Worm (Caenorhabditis elegans): ENCODE results near the gene F53B1.8.

The F53B1.8 gene

ce11 chrX:2120961-2121360 is 9.1 kb downstream of the F53B1.8 start, which contains the start of gene gpa-5:
Gene gpa-5 (minus strand): TSS chrX:2121061.
- no peak for TF ChIP-seq mml-1 (tag; optimal IDR thresholded peaks at IDR 0.05)
- no peak for TF ChIP-seq nhr-237 (tag; optimal IDR thresholded peaks at IDR 0.05)
- no peak for TF ChIP-seq fos-1 (tag; optimal IDR thresholded peaks at IDR 0.05)
- no peak for TF ChIP-seq zag-1 (tag; optimal IDR thresholded peaks at IDR 0.05)
- TF ChIP-seq elt-3 (tag; optimal IDR thresholded peaks at IDR 0.05) = no peak
- TF ChIP-seq fkh-2 (tag; optimal IDR thresholded peaks at IDR 0.05) = no peak
- no peak for TF ChIP-seq aly-2 (tag; optimal IDR thresholded peaks at IDR 0.05)
- no peak for TF ChIP-seq lin-39 (tag; optimal IDR thresholded peaks at IDR 0.05)
- no peak for TF ChIP-seq skn-1 (tag; optimal IDR thresholded peaks at IDR 0.05)
- TF ChIP-seq eor-1 (tag; optimal IDR thresholded peaks at IDR 0.05) = no peak
- TF ChIP-seq snpc-4 (tag; optimal IDR thresholded peaks at IDR 0.05) = no peak
- no peak for TF ChIP-seq nhr-43 (tag; optimal IDR thresholded peaks at IDR 0.05; ENCODE audit: poor library complexity, severe bottlenecking)
- TF ChIP-seq unc-39 (tag; optimal IDR thresholded peaks at IDR 0.05) = no peak

ce11 chrX:2118162-2118561 is 11.9 kb downstream of the F53B1.8 start, which contains the start of gene swip-10:
Gene swip-10 (minus strand): TSS chrX:2118262.
- TF ChIP-seq ama-1 (optimal IDR thresholded peaks at IDR 0.05) (no peak), ceh-16 (tag; optimal IDR thresholded peaks at IDR 0.05) (no peak), elt-2 (tag; optimal IDR thresholded peaks at IDR 0.05) (no peak), nhr-67 (tag; optimal IDR thresholded peaks at IDR 0.05) (no peak), ceh-82 (tag; optimal IDR thresholded peaks at IDR 0.05) (no peak), snpc-4 (tag; optimal IDR thresholded peaks at IDR 0.05) (no peak), nhr-237 (tag; optimal IDR thresholded peaks at IDR 0.05) (no peak), egl-5 (tag; optimal IDR thresholded peaks at IDR 0.05) (no peak), unc-62 (GFP tag; optimal IDR thresholded peaks at IDR 0.05) (no peak), tbx-2 (tag; optimal IDR thresholded peaks at IDR 0.05) (no peak), nhr-43 (tag; optimal IDR thresholded peaks at IDR 0.05; ENCODE audit: poor library complexity, severe bottlenecking) (no peak), elt-3 (tag; optimal IDR thresholded peaks at IDR 0.05) (no peak), fkh-2 (tag; optimal IDR thresholded peaks at IDR 0.05) (no peak), egl-27 (tag; optimal IDR thresholded peaks at IDR 0.05) (no peak), aly-2 (tag; optimal IDR thresholded peaks at IDR 0.05) (no peak), sea-2 (GFP tag; optimal IDR thresholded peaks at IDR 0.05) (no peak), nhr-12 (tag; optimal IDR thresholded peaks at IDR 0.05) (no peak), nhr-28 (tag; optimal IDR thresholded peaks at IDR 0.05) (no peak), jun-1 (tag; optimal IDR thresholded peaks at IDR 0.05) (no peak)

DNA sequence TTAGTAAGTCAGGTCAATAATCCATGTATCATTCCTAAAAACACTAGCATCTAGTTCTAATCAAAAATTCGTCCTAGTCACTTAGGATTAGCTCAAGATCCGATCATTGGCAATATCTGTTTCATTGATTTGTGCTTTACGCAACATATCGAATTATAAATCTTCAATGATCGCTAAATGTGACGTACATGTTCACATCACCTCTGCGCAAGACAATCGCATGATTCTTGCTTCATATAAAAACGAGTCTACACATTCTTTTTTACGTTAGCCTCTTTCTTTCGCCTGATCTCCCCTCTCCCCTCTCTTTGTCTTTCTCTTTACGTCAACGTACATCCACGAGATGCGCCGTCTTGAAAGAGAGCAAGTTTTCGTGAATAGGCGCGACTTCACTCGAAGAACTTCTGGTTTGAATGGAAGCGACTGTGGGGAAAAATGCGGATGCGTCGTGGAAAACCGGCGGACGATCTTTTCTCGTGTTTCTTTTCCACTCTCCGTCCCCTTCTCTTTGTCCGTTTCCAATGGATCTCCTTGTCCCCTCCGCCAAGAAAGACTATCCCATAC is 13.7 kb downstream of the F53B1.8 start:
- TF ChIP-seq ama-1 (optimal IDR thresholded peaks at IDR 0.05) (peak; percentile 5), nhr-25 (tag; optimal IDR thresholded peaks at IDR 0.05) (peak; percentile 66), nhr-23 (tag; optimal IDR thresholded peaks at IDR 0.05) (peak; percentile 51), elt-3 (tag; optimal IDR thresholded peaks at IDR 0.05) (peak in 1 of 3 experiments; percentile 11), lin-39 (tag; optimal IDR thresholded peaks at IDR 0.05) (no peak), jun-1 (tag; optimal IDR thresholded peaks at IDR 0.05) (no peak), aly-2 (tag; optimal IDR thresholded peaks at IDR 0.05) (no peak), daf-12 (tag; optimal IDR thresholded peaks at IDR 0.05) (no peak), ztf-4 (tag; optimal IDR thresholded peaks at IDR 0.05) (no peak), mml-1 (tag; optimal IDR thresholded peaks at IDR 0.05) (no peak), pqm-1 (tag; optimal IDR thresholded peaks at IDR 0.05) (no peak), nhr-43 (tag; optimal IDR thresholded peaks at IDR 0.05; ENCODE audit: poor library complexity, severe bottlenecking) (peak; percentile 42)

- TF ChIP-seq R02D3.7 (tag; optimal IDR thresholded peaks at IDR 0.05) = no peak
- TF ChIP-seq elt-3 (tag; optimal IDR thresholded peaks at IDR 0.05) = no peak
- TF ChIP-seq nhr-77 (tag; optimal IDR thresholded peaks at IDR 0.05) = no peak
- no peak for TF ChIP-seq nhr-25 (tag; optimal IDR thresholded peaks at IDR 0.05)
- TF ChIP-seq unc-62 (GFP tag; optimal IDR thresholded peaks at IDR 0.05) = no peak
- TF ChIP-seq eor-1 (tag; optimal IDR thresholded peaks at IDR 0.05) = no peak
- TF ChIP-seq hmg-11 (tag; optimal IDR thresholded peaks at IDR 0.05) = no peak
- no peak for TF ChIP-seq jun-1 (tag; optimal IDR thresholded peaks at IDR 0.05)
- no peak for TF ChIP-seq snpc-4 (tag; optimal IDR thresholded peaks at IDR 0.05)
- no peak for TF ChIP-seq mdl-1 (tag; optimal IDR thresholded peaks at IDR 0.05)
- TF ChIP-seq mml-1 (tag; optimal IDR thresholded peaks at IDR 0.05) = no peak
Observed at ce11 chrX:2114171-2114570, 15.9 kb downstream of the F53B1.8 start.

All from whole organism, L3 larva.